Fruit fly (Drosophila melanogaster): ENCODE results near the gene CG33928.

Gene CG33928

DNA sequence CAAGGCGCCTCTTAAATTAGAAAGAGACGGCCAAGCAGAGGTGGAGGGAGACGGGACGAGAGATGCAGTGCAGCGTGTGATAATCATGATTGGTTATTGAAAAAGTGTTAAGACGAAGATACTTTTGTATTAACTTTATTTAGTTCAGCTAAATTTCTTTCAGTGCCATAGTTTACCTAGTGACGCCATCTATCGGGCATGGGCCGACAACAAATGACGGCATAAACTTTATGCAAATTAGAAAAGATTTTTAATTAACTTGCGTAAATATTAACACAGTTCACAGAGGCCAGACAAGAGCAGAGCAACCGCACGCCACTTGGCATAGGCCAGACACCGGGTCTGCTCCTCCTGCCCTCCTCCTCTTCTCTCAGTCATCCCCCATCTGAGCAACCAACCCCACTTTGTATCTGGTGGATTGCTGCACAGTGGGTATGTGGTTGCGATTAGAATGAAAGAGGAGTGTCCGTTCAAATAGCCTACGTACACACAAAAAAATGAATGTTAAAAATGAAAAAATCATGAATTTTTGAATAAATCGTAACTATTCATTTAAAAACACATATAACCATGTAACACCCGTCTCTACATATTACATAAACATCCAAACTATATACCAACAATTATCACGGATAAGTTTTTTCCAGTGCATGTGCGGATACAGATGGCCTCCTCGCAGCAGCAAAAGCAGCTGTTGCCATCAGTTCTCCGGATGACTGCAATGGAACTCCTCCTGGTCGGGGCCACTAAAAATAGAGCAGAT lies 29.7 kb upstream of the CG33928 start (continued):
- peak; percentile 72 for TF ChIP-seq CG32532 (GFP tag; IDR thresholded peaks at IDR 0.05)
- TF ChIP-seq pros (GFP tag; optimal IDR thresholded peaks at IDR 0.05) = no peak
- TF ChIP-seq CG11398 (GFP tag; optimal IDR thresholded peaks at IDR 0.05) = peak; percentile 26
- TF ChIP-seq Gug (GFP tag; IDR thresholded peaks at IDR 0.05) = peak; percentile 48; the same call in 1 of the 4 replicates
- peak; percentile 51 for TF ChIP-seq CG10462 (GFP tag; optimal IDR thresholded peaks at IDR 0.05)
- TF ChIP-seq Xbp1 (GFP tag; optimal IDR thresholded peaks at IDR 0.05) = peak; percentile 78
- peak; percentile 78 for TF ChIP-seq CG7786 (GFP tag; optimal IDR thresholded peaks at IDR 0.05)
- peak; percentile 74 for TF ChIP-seq CG15696 (tag; optimal IDR thresholded peaks at IDR 0.05)
- peak; percentile 86 for TF ChIP-seq CG12769 (tag; optimal IDR thresholded peaks at IDR 0.05)
- peak; percentile 17 for TF ChIP-seq CG31365 (tag; optimal IDR thresholded peaks at IDR 0.05)
- peak; percentile 34 for TF ChIP-seq CG3163 (GFP tag; optimal IDR thresholded peaks at IDR 0.05)
- TF ChIP-seq CG14860 (GFP tag; IDR thresholded peaks at IDR 0.05; ENCODE audit: partially characterized antibody) = no peak
- TF ChIP-seq CG9876 (GFP tag; optimal IDR thresholded peaks at IDR 0.05) = peak; percentile 74
- TF ChIP-seq Dek (tag; optimal IDR thresholded peaks at IDR 0.05) = peak; percentile 76
- TF ChIP-seq nom (GFP tag; optimal IDR thresholded peaks at IDR 0.05) = no peak
- TF ChIP-seq Sry-β (GFP tag; optimal IDR thresholded peaks at IDR 0.05) = peak; percentile 27
- TF ChIP-seq kah (GFP tag; optimal IDR thresholded peaks at IDR 0.05) = peak; percentile 77
- peak; percentile 84 for TF ChIP-seq ranshi (GFP tag; IDR thresholded peaks at IDR 0.05)
- no peak for TF ChIP-seq pita (GFP tag; optimal IDR thresholded peaks at IDR 0.05)
- TF ChIP-seq CG4328 (GFP tag; optimal IDR thresholded peaks at IDR 0.05) = peak; percentile 74
- TF ChIP-seq trem (tag; optimal IDR thresholded peaks at IDR 0.05) = peak; percentile 62
- TF ChIP-seq hb (GFP tag; IDR thresholded peaks at IDR 0.05; ENCODE audit: partially characterized antibody) = no peak
- TF ChIP-seq crol (GFP tag; IDR thresholded peaks at IDR 0.05) = peak; percentile 28; the same call in 1 of the 2 replicates
- peak; percentile 65 for TF ChIP-seq B-H1 (GFP tag; IDR thresholded peaks at IDR 0.05)
- peak; percentile 75 for TF ChIP-seq CrebB (tag; optimal IDR thresholded peaks at IDR 0.05)
- TF ChIP-seq CG5953 (GFP tag; IDR thresholded peaks at IDR 0.05) = peak; percentile 73; the same call in 1 of the 2 replicates
- TF ChIP-seq CG33557 (GFP tag; optimal IDR thresholded peaks at IDR 0.05) = peak; percentile 60
- TF ChIP-seq CG17186 (GFP tag; optimal IDR thresholded peaks at IDR 0.05) = peak; percentile 37
- no peak for TF ChIP-seq CG6791 (GFP tag; IDR thresholded peaks at IDR 0.05; ENCODE audit: partially characterized antibody)
- peak; percentile 75 for TF ChIP-seq CG1024 (GFP tag; IDR thresholded peaks at IDR 0.05)
- peak; percentile 63 for TF ChIP-seq CG4404 (GFP tag; IDR thresholded peaks at IDR 0.05)
- peak; percentile 49 for TF ChIP-seq dm (GFP tag; optimal IDR thresholded peaks at IDR 0.05)
- TF ChIP-seq peb (GFP tag; IDR thresholded peaks at IDR 0.05) = peak; percentile 60; the same call in 1 of the 2 replicates
- peak; percentile 46 for TF ChIP-seq CG10431 (GFP tag; optimal IDR thresholded peaks at IDR 0.05)
- peak; percentile 60; the same call in 1 of the 2 replicates for TF ChIP-seq CG14014 (GFP tag; IDR thresholded peaks at IDR 0.05)
- peak; percentile 76 for TF ChIP-seq lilli (GFP tag; optimal IDR thresholded peaks at IDR 0.05)
- peak; percentile 53 for TF ChIP-seq CG6683 (GFP tag; optimal IDR thresholded peaks at IDR 0.05)
- TF ChIP-seq Atf6 (GFP tag; IDR thresholded peaks at IDR 0.05) = peak; percentile 75
- TF ChIP-seq pzg (GFP tag; optimal IDR thresholded peaks at IDR 0.05) = no peak
- no peak for TF ChIP-seq CG43689 (GFP tag; IDR thresholded peaks at IDR 0.05)
- TF ChIP-seq vfl (GFP tag; optimal IDR thresholded peaks at IDR 0.05) = no peak
- TF ChIP-seq Stat92E (GFP tag; optimal IDR thresholded peaks at IDR 0.05) = no peak
- peak; percentile 75 for TF ChIP-seq CG12236 (GFP tag; optimal IDR thresholded peaks at IDR 0.05)
- no peak for TF ChIP-seq nerfin-2 (GFP tag; IDR thresholded peaks at IDR 0.05; ENCODE audit: partially characterized antibody)
- TF ChIP-seq sob (GFP tag; IDR thresholded peaks at IDR 0.05) = peak; percentile 81
- TF ChIP-seq CG32767 (GFP tag; IDR thresholded peaks at IDR 0.05) = peak; percentile 79
- TF ChIP-seq CG42726 (GFP tag; IDR thresholded peaks at IDR 0.05; ENCODE audit: partially characterized antibody) = no peak
- TF ChIP-seq CG4854 (GFP tag; optimal IDR thresholded peaks at IDR 0.05) = peak; percentile 58
